Worm (Caenorhabditis elegans): ENCODE data around the gene acox-1.6.

- no peak for TF ChIP-seq lin-15B (tag; optimal IDR thresholded peaks at IDR 0.05)
- TF ChIP-seq lin-39 (tag; optimal IDR thresholded peaks at IDR 0.05): no peak
- no peak for TF ChIP-seq zip-11 (GFP tag; IDR thresholded peaks at IDR 0.05)
- no peak for TF ChIP-seq saeg-2 (GFP tag; IDR thresholded peaks at IDR 0.05)
- no peak for TF ChIP-seq nhr-11 (tag; optimal IDR thresholded peaks at IDR 0.05)
- TF ChIP-seq zip-2 (tag; optimal IDR thresholded peaks at IDR 0.05): no peak
- TF ChIP-seq ztf-7 (tag; optimal IDR thresholded peaks at IDR 0.05): no peak
- no peak for TF ChIP-seq F37D6.2 (tag; optimal IDR thresholded peaks at IDR 0.05)
- TF ChIP-seq hmg-1.1 (GFP tag; IDR thresholded peaks at IDR 0.05): no peak
Observed at ce11 chrX:15822197-15822596, 16.1 kb downstream of the acox-1.6 start, which contains the start of gene Y7A5A.8.

All from whole organism, L4 larva.